Worm (Caenorhabditis elegans) whole organism, L4/young adult: ENCODE results near the gene fbxb-103.

ENCODE experiments used
- W03F9.2 ChIP-seq: fragments of 150-350 bp; optimal IDR thresholded peaks from 2 replicates; lab custom pipeline; 2014; ENCODE audit warnings: missing biosample characterization, missing genetic modification characterization
- him-1 ChIP-seq: sonication (generic microtip); optimal IDR thresholded peaks from 2 replicates; lab custom pipeline; 2016; ENCODE audit warnings: missing genotype, missing genetic modification reagents, missing genetic modification characterization, missing compliant biosample characterization

- TF ChIP-seq W03F9.2 (tag; lab: Kevin White, UChicago), result no peak
- no peak for TF ChIP-seq him-1 (tag; lab: Kevin White, UChicago)
Measured at ce11 chrII:3929446-3929845, 22.5 kb downstream of the fbxb-103 start.
